In genomic region chr2L:7851609-7852008, dm6 we compare ENCODE assay signal across 1 fruit fly cellular context.
TF ChIP-seq lines count a peak whose summit lies in the region.

No protein-coding gene starts in this region.

TF ChIP-seq in whole organism, embryonic, 481 proteins besides CTCF, POLR2A, EP300 and RAD21 (continued from another document):
- TF ChIP-seq ttk (GFP tag; IDR thresholded peaks at IDR 0.05; lab: Robert Waterston, UW) (no peak), sima (GFP tag; optimal IDR thresholded peaks at IDR 0.05; lab: Kevin White, UChicago) (no peak), CG3281 (GFP tag; optimal IDR thresholded peaks at IDR 0.05; lab: Kevin White, UChicago) (peak; percentile 21), CG7839 (tag; optimal IDR thresholded peaks at IDR 0.05; lab: Kevin White, UChicago) (peak; percentile 51), CG3726 (GFP tag; IDR thresholded peaks at IDR 0.05; lab: Robert Waterston, UW) (no peak), CG7786 (GFP tag; optimal IDR thresholded peaks at IDR 0.05; lab: Kevin White, UChicago) (no peak), zfh2 (GFP tag; optimal IDR thresholded peaks at IDR 0.05; lab: Kevin White, UChicago) (no peak), CG2712 (tag; optimal IDR thresholded peaks at IDR 0.05; lab: Kevin White, UChicago) (peak; percentile 60), Doc2 (GFP tag; IDR thresholded peaks at IDR 0.05; lab: Robert Waterston, UW) (no peak), CG14014 (GFP tag; IDR thresholded peaks at IDR 0.05; lab: Robert Waterston, UW) (no peak), prd (optimal IDR thresholded peaks at IDR 0.05; lab: Kevin White, UChicago) (no peak), prd (GFP tag; IDR thresholded peaks at IDR 0.05; lab: Robert Waterston, UW) (peak; percentile 70), CG1647 (GFP tag; optimal IDR thresholded peaks at IDR 0.05; lab: Kevin White, UChicago) (no peak), dmrt99B (tag; optimal IDR thresholded peaks at IDR 0.05; lab: Kevin White, UChicago) (peak; percentile 64), CG13894 (tag; optimal IDR thresholded peaks at IDR 0.05; lab: Kevin White, UChicago) (no peak), grau (tag; optimal IDR thresholded peaks at IDR 0.05; lab: Kevin White, UChicago) (peak; percentile 46), lab (GFP tag; optimal IDR thresholded peaks at IDR 0.05; lab: Kevin White, UChicago) (peak; percentile 59), CG13287 (GFP tag; IDR thresholded peaks at IDR 0.05; lab: Robert Waterston, UW; ENCODE audit: partially characterized antibody) (no peak), CG1529 (GFP tag; optimal IDR thresholded peaks at IDR 0.05; lab: Kevin White, UChicago) (no peak), lbe (GFP tag; optimal IDR thresholded peaks at IDR 0.05; lab: Kevin White, UChicago) (no peak), Hr3 (GFP tag; optimal IDR thresholded peaks at IDR 0.05; lab: Kevin White, UChicago) (no peak), CG2678 (tag; optimal IDR thresholded peaks at IDR 0.05; lab: Kevin White, UChicago) (peak; percentile 65), h (optimal IDR thresholded peaks at IDR 0.05; lab: Kevin White, UChicago) (no peak), H2.0 (GFP tag; IDR thresholded peaks at IDR 0.05; lab: Robert Waterston, UW) (0 out of 2 replicates have a peak, but pooled peaks have one; percentile 20), CG14441 (GFP tag; IDR thresholded peaks at IDR 0.05; lab: Robert Waterston, UW) (0 out of 2 replicates have a peak, but pooled peaks have one; percentile 40), Ssrp (tag; optimal IDR thresholded peaks at IDR 0.05; lab: Kevin White, UChicago) (peak; percentile 38), CG17568 (GFP tag; optimal IDR thresholded peaks at IDR 0.05; lab: Kevin White, UChicago) (no peak), Optix (GFP tag; IDR thresholded peaks at IDR 0.05; lab: Robert Waterston, UW) (0 out of 3 replicates have a peak, but pooled peaks have one; percentile 20), CG11504 (tag; optimal IDR thresholded peaks at IDR 0.05; lab: Kevin White, UChicago) (peak; percentile 62), tap (tag; optimal IDR thresholded peaks at IDR 0.05; lab: Kevin White, UChicago) (peak; percentile 26), cato (GFP tag; optimal IDR thresholded peaks at IDR 0.05; lab: Kevin White, UChicago; ENCODE audit: borderline replicate concordance) (no peak), MTF-1 (GFP tag; optimal IDR thresholded peaks at IDR 0.05; lab: Kevin White, UChicago; ENCODE audit: borderline replicate concordance) (no peak), CG17829 (tag; optimal IDR thresholded peaks at IDR 0.05; lab: Kevin White, UChicago) (peak; percentile 25), CG15601 (tag; optimal IDR thresholded peaks at IDR 0.05; lab: Kevin White, UChicago) (no peak), CG17328 (GFP tag; IDR thresholded peaks at IDR 0.05; lab: Robert Waterston, UW) (peak; percentile 25; the same call in 1 of the 2 replicates), Atf6 (GFP tag; IDR thresholded peaks at IDR 0.05; lab: Robert Waterston, UW) (0 out of 2 replicates have a peak, but pooled peaks have one; percentile 14), ro (GFP tag; IDR thresholded peaks at IDR 0.05; lab: Robert Waterston, UW) (no peak), Dref (GFP tag; IDR thresholded peaks at IDR 0.05; lab: Robert Waterston, UW) (no peak), HLH3B (GFP tag; IDR thresholded peaks at IDR 0.05; lab: Robert Waterston, UW) (peak; percentile 52), nom (GFP tag; optimal IDR thresholded peaks at IDR 0.05; lab: Kevin White, UChicago) (no peak), CoRest (tag; optimal IDR thresholded peaks at IDR 0.05; lab: Kevin White, UChicago) (peak; percentile 31), oc (tag; optimal IDR thresholded peaks at IDR 0.05; lab: Kevin White, UChicago) (no peak), CG4424 (GFP tag; optimal IDR thresholded peaks at IDR 0.05; lab: Kevin White, UChicago) (no peak), sens (GFP tag; lab: Kevin White, UChicago) (peak; percentile 79), CG4820 (GFP tag; optimal IDR thresholded peaks at IDR 0.05; lab: Kevin White, UChicago) (no peak), chn (GFP tag; optimal IDR thresholded peaks at IDR 0.05; lab: Kevin White, UChicago) (peak; percentile 12), E2f1 (GFP tag; IDR thresholded peaks at IDR 0.05; lab: Robert Waterston, UW) (no peak), CG1603 (tag; optimal IDR thresholded peaks at IDR 0.05; lab: Kevin White, UChicago) (peak; percentile 24), row (GFP tag; IDR thresholded peaks at IDR 0.05; lab: Robert Waterston, UW) (peak; percentile 62), CG10274 (GFP tag; optimal IDR thresholded peaks at IDR 0.05; lab: Kevin White, UChicago) (no peak), CG17361 (GFP tag; IDR thresholded peaks at IDR 0.05; lab: Robert Waterston, UW) (0 out of 3 replicates have a peak, but pooled peaks have one; percentile 37), dysf (GFP tag; IDR thresholded peaks at IDR 0.05; lab: Robert Waterston, UW) (peak; percentile 51; the same call in 2 of the 3 replicates), HmgZ (tag; optimal IDR thresholded peaks at IDR 0.05; lab: Kevin White, UChicago) (no peak), tll (GFP tag; optimal IDR thresholded peaks at IDR 0.05; lab: Kevin White, UChicago) (no peak), bcd (GFP tag; optimal IDR thresholded peaks at IDR 0.05; lab: Kevin White, UChicago) (peak; percentile 15), Hr39 (optimal IDR thresholded peaks at IDR 0.05; lab: Kevin White, UChicago) (no peak), twi (tag; optimal IDR thresholded peaks at IDR 0.05; lab: Kevin White, UChicago) (no peak), CG9727 (GFP tag; optimal IDR thresholded peaks at IDR 0.05; lab: Kevin White, UChicago) (peak; percentile 48), Xrp1 (GFP tag; IDR thresholded peaks at IDR 0.05; lab: Robert Waterston, UW) (peak; percentile 61; the same call in 1 of the 2 replicates), Abd-B (GFP tag; optimal IDR thresholded peaks at IDR 0.05; lab: Kevin White, UChicago) (peak; percentile 14), nmo (GFP tag; optimal IDR thresholded peaks at IDR 0.05; lab: Kevin White, UChicago) (peak; percentile 32), Xbp1 (GFP tag; optimal IDR thresholded peaks at IDR 0.05; lab: Kevin White, UChicago) (peak; percentile 23), onecut (GFP tag; IDR thresholded peaks at IDR 0.05; lab: Robert Waterston, UW) (no peak)
